Fruit fly (Drosophila melanogaster): ENCODE measurements around the gene CG7460.

CG7460 gene

DNA sequence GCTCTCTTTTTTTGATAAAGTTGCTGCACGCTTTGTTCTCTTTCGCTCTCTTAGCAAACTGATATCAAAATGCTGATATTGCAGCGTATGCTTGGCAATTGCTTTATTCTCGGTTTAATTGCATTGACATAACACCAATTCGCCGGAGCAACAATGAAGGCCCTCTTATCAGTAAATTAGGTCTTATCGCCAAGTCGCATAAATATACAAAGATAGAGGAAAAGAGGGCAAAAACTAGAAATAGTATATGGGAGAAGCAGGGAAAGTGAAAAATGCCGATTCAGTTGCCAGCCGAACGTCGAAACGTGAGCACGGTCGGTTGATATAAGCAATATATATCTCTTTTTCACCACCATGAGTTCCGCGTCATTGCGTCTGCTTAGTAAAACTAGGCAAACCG is at the start of gene CG7460 (continued):
- TF ChIP-seq nmo (GFP tag; optimal IDR thresholded peaks at IDR 0.05) (no peak), CG32772 (GFP tag; IDR thresholded peaks at IDR 0.05) (no peak), Lpt (GFP tag; optimal IDR thresholded peaks at IDR 0.05) (no peak), CG14710 (tag; optimal IDR thresholded peaks at IDR 0.05) (no peak), Meics (GFP tag; optimal IDR thresholded peaks at IDR 0.05) (no peak), CG15073 (GFP tag; optimal IDR thresholded peaks at IDR 0.05) (no peak), CG10209 (GFP tag; optimal IDR thresholded peaks at IDR 0.05) (no peak), dimm (GFP tag; IDR thresholded peaks at IDR 0.05) (no peak), p53 (GFP tag; optimal IDR thresholded peaks at IDR 0.05) (no peak), Poxn (GFP tag; IDR thresholded peaks at IDR 0.05) (no peak), Hand (GFP tag; optimal IDR thresholded peaks at IDR 0.05) (no peak), HmgD (GFP tag; optimal IDR thresholded peaks at IDR 0.05) (no peak), Chrac-16 (GFP tag; optimal IDR thresholded peaks at IDR 0.05) (no peak), ind (GFP tag; optimal IDR thresholded peaks at IDR 0.05) (no peak), CG13894 (tag; optimal IDR thresholded peaks at IDR 0.05) (no peak), CG6654 (GFP tag; optimal IDR thresholded peaks at IDR 0.05) (no peak), croc (GFP tag; conservative IDR thresholded peaks at IDR 0.05) (no peak), hb (GFP tag; IDR thresholded peaks at IDR 0.05; ENCODE audit: partially characterized antibody) (no peak), Vsx1 (GFP tag; optimal IDR thresholded peaks at IDR 0.05) (peak; percentile 68), gsb-n (tag; optimal IDR thresholded peaks at IDR 0.05) (no peak), CG3065 (GFP tag; optimal IDR thresholded peaks at IDR 0.05) (no peak), toy (GFP tag; IDR thresholded peaks at IDR 0.05) (no peak), crol (GFP tag; IDR thresholded peaks at IDR 0.05) (no peak), Elba2 (GFP tag; optimal IDR thresholded peaks at IDR 0.05) (no peak), gem (tag; optimal IDR thresholded peaks at IDR 0.05) (no peak), psq (GFP tag; optimal IDR thresholded peaks at IDR 0.05) (no peak), CG4360 (GFP tag; IDR thresholded peaks at IDR 0.05) (no peak), dan (GFP tag; IDR thresholded peaks at IDR 0.05) (no peak), NK7.1 (GFP tag; optimal IDR thresholded peaks at IDR 0.05) (no peak), HLH54F (GFP tag; optimal IDR thresholded peaks at IDR 0.05) (no peak), crc (GFP tag; optimal IDR thresholded peaks at IDR 0.05) (no peak), CG34224 (GFP tag; IDR thresholded peaks at IDR 0.05; ENCODE audit: partially characterized antibody) (0 out of 3 replicates have a peak, but pooled peaks have one; percentile 22), CG1233 (GFP tag; optimal IDR thresholded peaks at IDR 0.05) (no peak), D (optimal IDR thresholded peaks at IDR 0.05) (no peak), D (GFP tag; optimal IDR thresholded peaks at IDR 0.05) (no peak), CG7786 (GFP tag; optimal IDR thresholded peaks at IDR 0.05) (no peak), CG15269 (tag; optimal IDR thresholded peaks at IDR 0.05) (peak; percentile 35), Rfx (GFP tag; IDR thresholded peaks at IDR 0.05) (peak; percentile 15; the same call in 1 of the 2 replicates), CkIIα-i1 (GFP tag; IDR thresholded peaks at IDR 0.05) (no peak), gce (GFP tag; IDR thresholded peaks at IDR 0.05) (no peak), Dll (GFP tag; IDR thresholded peaks at IDR 0.05; ENCODE audit: partially characterized antibody) (no peak; the same call in 3 of the 4 replicates), Camta (GFP tag; optimal IDR thresholded peaks at IDR 0.05) (no peak), Kr (GFP tag; optimal IDR thresholded peaks at IDR 0.05) (no peak), gfzf (GFP tag; optimal IDR thresholded peaks at IDR 0.05) (no peak), CG17186 (GFP tag; optimal IDR thresholded peaks at IDR 0.05) (no peak), CG42726 (GFP tag; IDR thresholded peaks at IDR 0.05; ENCODE audit: partially characterized antibody) (no peak), zfh2 (GFP tag; optimal IDR thresholded peaks at IDR 0.05) (no peak), CG16815 (GFP tag; optimal IDR thresholded peaks at IDR 0.05) (no peak), Med (GFP tag) (peak; percentile 26), NC2α (GFP tag; optimal IDR thresholded peaks at IDR 0.05) (no peak), Eip74EF (GFP tag; optimal IDR thresholded peaks at IDR 0.05) (no peak), CG2889 (GFP tag; IDR thresholded peaks at IDR 0.05) (no peak)

Data from whole organism, embryonic.